Fruit fly (Drosophila melanogaster): ENCODE data around the gene CG14143.

The CG14143 gene

DNA sequence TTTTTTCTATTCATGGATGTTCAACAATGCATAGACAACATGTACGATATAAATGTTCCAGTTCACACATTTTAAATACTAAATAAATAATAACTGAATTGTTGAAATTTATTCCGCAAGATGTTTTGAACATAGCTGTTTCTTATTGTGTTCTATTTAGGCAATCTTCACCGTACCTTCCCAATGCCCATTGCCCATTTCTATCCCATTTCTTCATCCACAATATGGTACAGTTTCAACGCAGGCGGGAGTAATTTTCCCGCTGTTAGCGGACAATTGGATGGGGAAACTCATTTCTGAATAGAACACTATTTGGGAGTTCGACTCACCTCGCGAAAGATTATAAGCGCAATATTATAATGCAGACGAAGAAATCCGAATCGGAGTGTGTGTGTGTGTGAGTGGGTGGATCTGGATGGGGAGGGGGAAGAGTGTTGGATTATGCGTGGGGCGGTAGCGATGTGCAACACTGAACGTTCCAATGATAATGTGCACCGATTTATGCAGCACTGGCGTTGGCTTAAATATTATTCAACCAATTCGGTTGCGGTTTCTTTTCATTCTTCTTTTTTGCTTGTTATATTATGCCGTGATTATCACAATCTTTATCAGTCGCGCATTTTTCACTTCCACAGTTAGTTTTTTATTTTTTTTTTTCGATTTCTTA, 42.7 kb upstream of the CG14143 start (continued):
- peak; percentile 4 for TF ChIP-seq CG12236 (GFP tag; optimal IDR thresholded peaks at IDR 0.05)
- no peak for TF ChIP-seq gcm2 (GFP tag; optimal IDR thresholded peaks at IDR 0.05)
- TF ChIP-seq CG8359 (GFP tag; optimal IDR thresholded peaks at IDR 0.05; ENCODE audit: borderline replicate concordance): no peak
- peak; percentile 14 for TF ChIP-seq CG4854 (GFP tag; optimal IDR thresholded peaks at IDR 0.05)
- TF ChIP-seq MTF-1 (GFP tag; optimal IDR thresholded peaks at IDR 0.05; ENCODE audit: borderline replicate concordance): peak; percentile 28
- TF ChIP-seq CG12659 (GFP tag; optimal IDR thresholded peaks at IDR 0.05): peak; percentile 61
- peak; percentile 53 for TF ChIP-seq CG9932 (GFP tag; IDR thresholded peaks at IDR 0.05)
- TF ChIP-seq CG1832 (GFP tag; optimal IDR thresholded peaks at IDR 0.05): no peak
- no peak for TF ChIP-seq CG4707 (GFP tag; optimal IDR thresholded peaks at IDR 0.05)
- TF ChIP-seq Trl (optimal IDR thresholded peaks at IDR 0.05): no peak
- peak; percentile 68 for TF ChIP-seq Trl (GFP tag; optimal IDR thresholded peaks at IDR 0.05)
- TF ChIP-seq Dek (tag; optimal IDR thresholded peaks at IDR 0.05): peak; percentile 2
- peak; percentile 53 for TF ChIP-seq Rfx (GFP tag; IDR thresholded peaks at IDR 0.05)
- peak; percentile 64 for TF ChIP-seq ERR (GFP tag; optimal IDR thresholded peaks at IDR 0.05)
- no peak for TF ChIP-seq HmgD (GFP tag; optimal IDR thresholded peaks at IDR 0.05)
- TF ChIP-seq Sry-β (GFP tag; optimal IDR thresholded peaks at IDR 0.05): no peak
- no peak for TF ChIP-seq sna (GFP tag; IDR thresholded peaks at IDR 0.05; ENCODE audit: partially characterized antibody)
- TF ChIP-seq br (optimal IDR thresholded peaks at IDR 0.05): no peak
- peak; percentile 96 for TF ChIP-seq sr (GFP tag; IDR thresholded peaks at IDR 0.05)
- peak; percentile 10 for TF ChIP-seq gem (tag; optimal IDR thresholded peaks at IDR 0.05)
- TF ChIP-seq zfh1 (GFP tag; IDR thresholded peaks at IDR 0.05): peak; percentile 66; the same call in 2 of the 3 replicates
- peak; percentile 34; the same call in 2 of the 3 replicates for TF ChIP-seq tgo (GFP tag; IDR thresholded peaks at IDR 0.05)
- no peak for TF ChIP-seq fru (optimal IDR thresholded peaks at IDR 0.05)
- no peak for TF ChIP-seq scrt (GFP tag; optimal IDR thresholded peaks at IDR 0.05)
- peak; percentile 34; the same call in 1 of the 2 replicates for TF ChIP-seq E2f2 (GFP tag; IDR thresholded peaks at IDR 0.05)
- peak; percentile 27 for TF ChIP-seq CG17186 (GFP tag; optimal IDR thresholded peaks at IDR 0.05)
- TF ChIP-seq CG14441 (GFP tag; IDR thresholded peaks at IDR 0.05): peak; percentile 7; the same call in 1 of the 2 replicates
- no peak for TF ChIP-seq ac (GFP tag; optimal IDR thresholded peaks at IDR 0.05)
- TF ChIP-seq CG12299 (tag; optimal IDR thresholded peaks at IDR 0.05): no peak
- peak; percentile 30 for TF ChIP-seq CG17359 (tag; optimal IDR thresholded peaks at IDR 0.05)
- TF ChIP-seq CG32767 (GFP tag; IDR thresholded peaks at IDR 0.05): no peak
- peak; percentile 37; the same call in 2 of the 3 replicates for TF ChIP-seq H15 (GFP tag; IDR thresholded peaks at IDR 0.05)
- TF ChIP-seq sens (GFP tag): peak; percentile 6
- TF ChIP-seq GATAe (GFP tag; conservative IDR thresholded peaks at IDR 0.05): no peak
- TF ChIP-seq CG17802 (tag; optimal IDR thresholded peaks at IDR 0.05): peak; percentile 12
- TF ChIP-seq CG15696 (tag; optimal IDR thresholded peaks at IDR 0.05): no peak
- TF ChIP-seq CG7271 (tag; optimal IDR thresholded peaks at IDR 0.05): no peak
- peak; percentile 6 for TF ChIP-seq CG2116 (GFP tag; optimal IDR thresholded peaks at IDR 0.05)
- no peak for TF ChIP-seq h (optimal IDR thresholded peaks at IDR 0.05)
- peak; percentile 47 for TF ChIP-seq corto (GFP tag; optimal IDR thresholded peaks at IDR 0.05)
- peak; percentile 79 for TF ChIP-seq grau (tag; optimal IDR thresholded peaks at IDR 0.05)
- TF ChIP-seq nmo (GFP tag; optimal IDR thresholded peaks at IDR 0.05): peak; percentile 27
- TF ChIP-seq CG13624 (GFP tag; optimal IDR thresholded peaks at IDR 0.05): peak; percentile 74
- peak; percentile 5 for TF ChIP-seq CG7556 (GFP tag; optimal IDR thresholded peaks at IDR 0.05)
- no peak for TF ChIP-seq CG10274 (GFP tag; optimal IDR thresholded peaks at IDR 0.05)
- TF ChIP-seq MBD-R2 (GFP tag; IDR thresholded peaks at IDR 0.05): peak; percentile 29; the same call in 1 of the 2 replicates
- TF ChIP-seq zfh2 (GFP tag; optimal IDR thresholded peaks at IDR 0.05): peak; percentile 51
- TF ChIP-seq CG11560 (tag; IDR thresholded peaks at IDR 0.05): no peak
- 0 out of 2 replicates have a peak, but pooled peaks have one; percentile 26 for TF ChIP-seq Rx (GFP tag; IDR thresholded peaks at IDR 0.05)
- no peak for TF ChIP-seq Neu2 (GFP tag; optimal IDR thresholded peaks at IDR 0.05; ENCODE audit: borderline replicate concordance)
- TF ChIP-seq CG10321 (GFP tag; IDR thresholded peaks at IDR 0.05): no peak

Measured in whole organism, embryonic.